Fruit fly (Drosophila melanogaster) whole organism, embryonic: Measurements from ENCODE around the gene scpr-B.

ENCODE experiments used
- Aef1 ChIP-seq: fragments of 200-800 bp; sonication (Bioruptor generic); IDR thresholded peaks from 3 replicates; pipeline ENCODE4 v1.3.6; 2022; ENCODE audit warnings: missing biosample characterization, missing genetic modification characterization
- Antp ChIP-seq: fragments of 200-800 bp; sonication (Bioruptor generic); optimal IDR thresholded peaks from 3 replicates; lab custom pipeline; 2016; ENCODE audit warnings: missing biosample characterization, missing genetic modification characterization
- B-H1 ChIP-seq: fragments of 200-800 bp; sonication (Bioruptor generic); IDR thresholded peaks from 3 replicates; pipeline ENCODE4 v1.3.6; 2022; ENCODE audit warnings: missing biosample characterization, missing genetic modification characterization
- Blimp-1 ChIP-seq: fragments of 200-800 bp; sonication (Bioruptor generic); optimal IDR thresholded peaks from 3 replicates; lab custom pipeline; 2018; ENCODE audit warnings: missing biosample characterization, missing genetic modification characterization, mild to moderate bottlenecking, moderate library complexity, missing genetic modification reagents
- CG10209 ChIP-seq: fragments of 200-800 bp; sonication (Bioruptor generic); optimal IDR thresholded peaks from 3 replicates; lab custom pipeline; 2017; ENCODE audit warnings: missing biosample characterization, mild to moderate bottlenecking, missing genetic modification characterization, missing genetic modification reagents
- CG11456 ChIP-seq: fragments of 200-800 bp; sonication (Bioruptor generic); IDR thresholded peaks from 3 replicates; pipeline ENCODE4 v1.3.6; 2022; ENCODE audit warnings: missing biosample characterization, missing genetic modification characterization
- CG12744 ChIP-seq: fragments of 200-800 bp; sonication (Bioruptor generic); optimal IDR thresholded peaks from 2 replicates; lab custom pipeline; 2016; ENCODE audit warnings: missing biosample characterization, missing genetic modification characterization
- CG13296 ChIP-seq: fragments of 200-800 bp; sonication (Bioruptor generic); optimal IDR thresholded peaks from 3 replicates; lab custom pipeline; 2018; ENCODE audit warnings: missing biosample characterization, mild to moderate bottlenecking, missing genetic modification characterization
- CG17186 ChIP-seq: fragments of 200-800 bp; sonication (Bioruptor generic); optimal IDR thresholded peaks from 3 replicates; lab custom pipeline; 2017; ENCODE audit warnings: missing biosample characterization, missing genetic modification reagents, missing genetic modification characterization
- CG17612 ChIP-seq: fragments of 200-800 bp; sonication (Bioruptor generic); IDR thresholded peaks from 2 replicates; pipeline ENCODE4 v1.3.6; 2022; ENCODE audit warnings: missing biosample characterization, missing genetic modification characterization
- CG18599 ChIP-seq: fragments of 200-800 bp; sonication (Bioruptor generic); optimal IDR thresholded peaks from 3 replicates; lab custom pipeline; 2017; ENCODE audit warnings: missing biosample characterization, missing genetic modification characterization, mild to moderate bottlenecking, moderate library complexity, missing genetic modification reagents
- CG18619 ChIP-seq: fragments of 200-800 bp; sonication (Bioruptor generic); optimal IDR thresholded peaks from 3 replicates; lab custom pipeline; 2017; ENCODE audit warnings: missing biosample characterization, mild to moderate bottlenecking, missing genetic modification characterization
- CG2129 ChIP-seq: fragments of 200-800 bp; sonication (Bioruptor generic); IDR thresholded peaks from 2 replicates; pipeline ENCODE4 v1.3.6; 2022; ENCODE audit warnings: missing biosample characterization, missing genetic modification characterization; ENCODE audit not compliant: partially characterized antibody
- CG30431 ChIP-seq: fragments of 200-800 bp; sonication (Bioruptor generic); optimal IDR thresholded peaks from 2 replicates; lab custom pipeline; 2017; ENCODE audit warnings: missing biosample characterization, missing genetic modification characterization
- CG31365 ChIP-seq: fragments of 200-800 bp; sonication (Bioruptor generic); optimal IDR thresholded peaks from 2 replicates; lab custom pipeline; 2018; ENCODE audit warnings: missing biosample characterization, mild to moderate bottlenecking, missing genetic modification characterization
- CG3281 ChIP-seq: fragments of 200-800 bp; sonication (Bioruptor generic); optimal IDR thresholded peaks from 3 replicates; lab custom pipeline; 2017; ENCODE audit warnings: missing biosample characterization, mild to moderate bottlenecking, missing genetic modification characterization
- CG3995 ChIP-seq: fragments of 200-800 bp; sonication (Bioruptor generic); optimal IDR thresholded peaks from 3 replicates; lab custom pipeline; 2016; ENCODE audit warnings: missing biosample characterization, missing genetic modification characterization
- CG42726 ChIP-seq: fragments of 200-800 bp; sonication (Bioruptor generic); IDR thresholded peaks from 2 replicates; pipeline ENCODE4 v1.3.6; 2022; ENCODE audit warnings: missing biosample characterization, missing genetic modification characterization; ENCODE audit not compliant: partially characterized antibody
- CG4730 ChIP-seq: fragments of 200-800 bp; sonication (Bioruptor generic); IDR thresholded peaks from 2 replicates; pipeline ENCODE4 v1.3.6; 2022; ENCODE audit warnings: missing biosample characterization, missing genetic modification characterization
- CG8089 ChIP-seq: fragments of 200-800 bp; sonication (Bioruptor generic); optimal IDR thresholded peaks from 3 replicates; lab custom pipeline; 2016; ENCODE audit warnings: missing biosample characterization, missing genetic modification characterization
- CG9817 ChIP-seq: fragments of 200-800 bp; sonication (Bioruptor generic); optimal IDR thresholded peaks from 2 replicates; lab custom pipeline; 2018; ENCODE audit warnings: missing biosample characterization, mild to moderate bottlenecking, missing genetic modification characterization, moderate library complexity
- Dbx ChIP-seq: fragments of 200-800 bp; sonication (Bioruptor generic); IDR thresholded peaks from 3 replicates; pipeline ENCODE4 v1.3.6; 2022; ENCODE audit warnings: missing biosample characterization, missing genetic modification characterization
- Dref ChIP-seq: fragments of 200-800 bp; sonication (Bioruptor generic); IDR thresholded peaks from 2 replicates; pipeline ENCODE4 v1.3.6; 2022; ENCODE audit warnings: missing biosample characterization, missing genetic modification characterization
- HLH4C ChIP-seq: fragments of 200-800 bp; sonication (Bioruptor generic); IDR thresholded peaks from 3 replicates; pipeline ENCODE4 v1.3.6; 2022; ENCODE audit warnings: missing biosample characterization, missing genetic modification characterization; ENCODE audit not compliant: partially characterized antibody
- HLHmδ ChIP-seq: fragments of 200-800 bp; sonication (Bioruptor generic); optimal IDR thresholded peaks from 2 replicates; lab custom pipeline; 2018; ENCODE audit warnings: missing biosample characterization, mild to moderate bottlenecking, missing genetic modification characterization, moderate library complexity
- Opbp ChIP-seq: fragments of 200-800 bp; sonication (Bioruptor generic); IDR thresholded peaks from 3 replicates; pipeline ENCODE4 v1.3.6; 2022; ENCODE audit warnings: missing biosample characterization, missing genetic modification characterization; ENCODE audit not compliant: partially characterized antibody
- Side ChIP-seq: fragments of 200-800 bp; sonication (Bioruptor generic); optimal IDR thresholded peaks from 2 replicates; lab custom pipeline; 2016; ENCODE audit warnings: missing biosample characterization, missing genetic modification characterization
- Six4 ChIP-seq: fragments of 200-800 bp; sonication (Bioruptor generic); optimal IDR thresholded peaks from 2 replicates; lab custom pipeline; 2016; ENCODE audit warnings: missing biosample characterization, missing genetic modification characterization
- ash1 ChIP-seq: fragments of 200-800 bp; sonication (Bioruptor generic); optimal IDR thresholded peaks from 2 replicates; lab custom pipeline; 2018; ENCODE audit warnings: missing biosample characterization, mild to moderate bottlenecking, missing genetic modification characterization
- br ChIP-seq: fragments of >200 bp; optimal IDR thresholded peaks from 2 replicates; lab custom pipeline; 2017
- cas ChIP-seq: fragments of 200-800 bp; sonication (Bioruptor generic); IDR thresholded peaks from 2 replicates; pipeline ENCODE4 v1.3.6; 2022; ENCODE audit warnings: missing biosample characterization, missing genetic modification characterization
- chn ChIP-seq: fragments of 200-800 bp; sonication (Bioruptor generic); optimal IDR thresholded peaks from 2 replicates; lab custom pipeline; 2016; ENCODE audit warnings: missing biosample characterization, missing genetic modification characterization
- dmrt99B ChIP-seq: fragments of 200-800 bp; sonication (Bioruptor generic); optimal IDR thresholded peaks from 2 replicates; lab custom pipeline; 2018; ENCODE audit warnings: missing biosample characterization, mild to moderate bottlenecking, missing genetic modification characterization, moderate library complexity
- exex ChIP-seq: fragments of 200-800 bp; sonication (Bioruptor generic); optimal IDR thresholded peaks from 4 replicates; lab custom pipeline; 2018; ENCODE audit warnings: missing biosample characterization, mild to moderate bottlenecking, missing genetic modification characterization, moderate library complexity
- gcm2 ChIP-seq: fragments of 200-800 bp; sonication (Bioruptor generic); optimal IDR thresholded peaks from 2 replicates; lab custom pipeline; 2016; ENCODE audit warnings: missing biosample characterization, missing genetic modification characterization
- ham ChIP-seq: fragments of 200-800 bp; sonication (Bioruptor generic); IDR thresholded peaks from 2 replicates; pipeline ENCODE4 v1.3.6; 2022; ENCODE audit warnings: missing biosample characterization, missing genetic modification characterization
- lbe ChIP-seq: fragments of 200-800 bp; sonication (Bioruptor generic); optimal IDR thresholded peaks from 2 replicates; lab custom pipeline; 2016; ENCODE audit warnings: missing biosample characterization, mild to moderate bottlenecking, missing genetic modification characterization
- maf-S ChIP-seq: fragments of 200-800 bp; sonication (Bioruptor generic); optimal IDR thresholded peaks from 2 replicates; lab custom pipeline; 2016; ENCODE audit warnings: missing biosample characterization, missing genetic modification characterization
- nerfin-1 ChIP-seq: fragments of 200-800 bp; sonication (Bioruptor generic); optimal IDR thresholded peaks from 3 replicates; lab custom pipeline; 2019; ENCODE audit warnings: missing biosample characterization, mild to moderate bottlenecking, missing genetic modification characterization, moderate library complexity
- pum ChIP-seq: fragments of 200-800 bp; sonication (Bioruptor generic); optimal IDR thresholded peaks from 2 replicates; lab custom pipeline; 2016; ENCODE audit warnings: missing biosample characterization, missing genetic modification characterization
- salm ChIP-seq: fragments of 200-800 bp; sonication (Bioruptor generic); optimal IDR thresholded peaks from 2 replicates; lab custom pipeline; 2018; ENCODE audit warnings: missing biosample characterization, mild to moderate bottlenecking, missing genetic modification characterization
- sens ChIP-seq: fragments of 200-800 bp; sonication (Bioruptor generic); peaks from one replicate; lab custom pipeline; 2016; ENCODE audit warnings: missing biosample characterization, missing genetic modification characterization
- sim ChIP-seq: fragments of 200-800 bp; sonication (Bioruptor generic); IDR thresholded peaks from 2 replicates; pipeline ENCODE4 v1.3.6; 2022; ENCODE audit warnings: missing biosample characterization, missing genetic modification characterization
- sr ChIP-seq: fragments of 200-800 bp; sonication (Bioruptor generic); IDR thresholded peaks from 3 replicates; pipeline ENCODE4 v1.3.6; 2022; ENCODE audit warnings: missing biosample characterization, missing genetic modification characterization
- toy ChIP-seq: fragments of 200-800 bp; sonication (Bioruptor generic); IDR thresholded peaks from 2 replicates; pipeline ENCODE4 v1.3.6; 2022; ENCODE audit warnings: missing biosample characterization, missing genetic modification characterization
- tx ChIP-seq: fragments of 200-800 bp; sonication (Bioruptor generic); optimal IDR thresholded peaks from 2 replicates; lab custom pipeline; 2016; ENCODE audit warnings: missing biosample characterization, missing genetic modification characterization
- vfl ChIP-seq: fragments of 200-800 bp; sonication (Bioruptor generic); optimal IDR thresholded peaks from 2 replicates; lab custom pipeline; 2016; ENCODE audit warnings: missing biosample characterization, missing genetic modification characterization
- wor ChIP-seq: fragments of 200-800 bp; sonication (Bioruptor generic); IDR thresholded peaks from 2 replicates; pipeline ENCODE4 v1.3.6; 2022; ENCODE audit warnings: missing biosample characterization, missing genetic modification characterization
- zfh2 ChIP-seq: fragments of 200-800 bp; sonication (Bioruptor generic); optimal IDR thresholded peaks from 2 replicates; lab custom pipeline; 2016; ENCODE audit warnings: missing biosample characterization, missing genetic modification characterization

The scpr-B gene

dm6 chr3R:11211291-11212061, 29.3 kb downstream of the scpr-B start (continued):
- TF ChIP-seq CG3995 (GFP tag; lab: Kevin White, UChicago) (peak; percentile 2), chn (peak; percentile 57), CG30431 (GFP tag; lab: Kevin White, UChicago) (peak; percentile 32), CG2129 (GFP tag; lab: Robert Waterston, UW) (no peak), HLH4C (0 out of 3 replicates have a peak, but pooled peaks have one; percentile 24), CG17186 (GFP tag; lab: Kevin White, UChicago) (no peak), zfh2 (peak; percentile 81), B-H1 (GFP tag; lab: Robert Waterston, UW) (peak; percentile 65; the same call in 2 of the 3 replicates), CG9817 (tag; lab: Kevin White, UChicago) (peak; percentile 65), CG42726 (GFP tag; lab: Robert Waterston, UW) (no peak), Dref (GFP tag; lab: Robert Waterston, UW) (peak; percentile 18; the same call in 1 of the 2 replicates), exex (peak; percentile 49), CG11456 (GFP tag; lab: Robert Waterston, UW) (peak; percentile 86), sr (peak; percentile 67; the same call in 2 of the 3 replicates), lbe (GFP tag; lab: Kevin White, UChicago) (peak; percentile 45), salm (no peak), ham (no peak), Opbp (no peak), pum (peak; percentile 67), HLHmδ (GFP tag; lab: Kevin White, UChicago) (no peak), sim (no peak), br (lab: Kevin White, UChicago) (no peak), CG31365 (tag; lab: Kevin White, UChicago) (no peak), CG4730 (GFP tag; lab: Robert Waterston, UW) (peak; percentile 56; the same call in 1 of the 2 replicates), tx (GFP tag; lab: Kevin White, UChicago) (peak; percentile 65), Antp (peak; percentile 65), CG12744 (peak; percentile 64), vfl (peak; percentile 73), ash1 (GFP tag; lab: Kevin White, UChicago) (no peak), Dbx (GFP tag; lab: Robert Waterston, UW) (peak; percentile 78), Blimp-1 (GFP tag; lab: Kevin White, UChicago) (peak; percentile 56), gcm2 (GFP tag; lab: Kevin White, UChicago) (peak; percentile 18), toy (GFP tag; lab: Robert Waterston, UW) (peak; percentile 35; the same call in 1 of the 2 replicates), Aef1 (GFP tag; lab: Robert Waterston, UW) (peak; percentile 66; the same call in 2 of the 3 replicates), CG18619 (GFP tag; lab: Kevin White, UChicago) (peak; percentile 40), CG8089 (GFP tag; lab: Kevin White, UChicago) (peak; percentile 19), CG17612 (GFP tag; lab: Robert Waterston, UW) (peak; percentile 76), cas (GFP tag; lab: Robert Waterston, UW) (peak; percentile 44; the same call in 1 of the 2 replicates), Side (GFP tag; lab: Kevin White, UChicago) (peak; percentile 53), CG10209 (peak; percentile 57), CG18599 (GFP tag; lab: Kevin White, UChicago) (peak; percentile 73), CG13296 (GFP tag; lab: Kevin White, UChicago) (peak; percentile 65), Six4 (GFP tag; lab: Kevin White, UChicago) (peak; percentile 60), maf-S (GFP tag; lab: Kevin White, UChicago) (peak; percentile 79), wor (GFP tag; lab: Robert Waterston, UW) (peak; percentile 30; the same call in 1 of the 2 replicates), CG3281 (GFP tag; lab: Kevin White, UChicago) (peak; percentile 63), nerfin-1 (tag; lab: Kevin White, UChicago) (no peak), sens (GFP tag; lab: Kevin White, UChicago) (peak; percentile 92), dmrt99B (tag; lab: Kevin White, UChicago) (peak; percentile 74)
